Worm (Caenorhabditis elegans): ENCODE measurements around the gene C44H9.7.

ce11 chrV:12871753-12872152 is 17.1 kb upstream of the C44H9.7 start, which contains the start of gene bus-19:
- no peak for TF ChIP-seq ceh-14 (tag; optimal IDR thresholded peaks at IDR 0.05)
- TF ChIP-seq ama-1 (optimal IDR thresholded peaks at IDR 0.05): no peak
- no peak for TF ChIP-seq pat-9 (tag; optimal IDR thresholded peaks at IDR 0.05)
- TF ChIP-seq elt-2 (tag; optimal IDR thresholded peaks at IDR 0.05): no peak
- TF ChIP-seq ceh-48 (tag; optimal IDR thresholded peaks at IDR 0.05): no peak
- TF ChIP-seq rnt-1 (tag; optimal IDR thresholded peaks at IDR 0.05): no peak
- no peak for TF ChIP-seq odd-2 (tag; optimal IDR thresholded peaks at IDR 0.05)
- TF ChIP-seq F13H6.1 (tag; optimal IDR thresholded peaks at IDR 0.05): no peak
